Worm (Caenorhabditis elegans): ENCODE results near the gene daf-18.

- TF ChIP-seq nhr-237 (tag; optimal IDR thresholded peaks at IDR 0.05) (no peak), elt-3 (tag; optimal IDR thresholded peaks at IDR 0.05) (no peak), zag-1 (tag; optimal IDR thresholded peaks at IDR 0.05) (no peak), egl-27 (tag; optimal IDR thresholded peaks at IDR 0.05) (no peak), elt-1 (tag; optimal IDR thresholded peaks at IDR 0.05) (no peak), jun-1 (tag; optimal IDR thresholded peaks at IDR 0.05) (no peak), daf-12 (tag; optimal IDR thresholded peaks at IDR 0.05) (no peak), ZK546.5 (tag; optimal IDR thresholded peaks at IDR 0.05) (no peak), elt-2 (tag; optimal IDR thresholded peaks at IDR 0.05) (no peak), nhr-43 (tag; optimal IDR thresholded peaks at IDR 0.05; ENCODE audit: poor library complexity, severe bottlenecking) (no peak), ceh-82 (tag; optimal IDR thresholded peaks at IDR 0.05) (no peak), ztf-11 (tag; optimal IDR thresholded peaks at IDR 0.05) (no peak), pha-4 (tag; optimal IDR thresholded peaks at IDR 0.05) (no peak)
Measured at ce11 chrIV:454816-455215, 29.8 kb upstream of the daf-18 start, which contains the start of the genes Y66H1A.8 and M04G7.5.
